Worm (Caenorhabditis elegans): ENCODE measurements around the gene Y66A7A.4.

DNA sequence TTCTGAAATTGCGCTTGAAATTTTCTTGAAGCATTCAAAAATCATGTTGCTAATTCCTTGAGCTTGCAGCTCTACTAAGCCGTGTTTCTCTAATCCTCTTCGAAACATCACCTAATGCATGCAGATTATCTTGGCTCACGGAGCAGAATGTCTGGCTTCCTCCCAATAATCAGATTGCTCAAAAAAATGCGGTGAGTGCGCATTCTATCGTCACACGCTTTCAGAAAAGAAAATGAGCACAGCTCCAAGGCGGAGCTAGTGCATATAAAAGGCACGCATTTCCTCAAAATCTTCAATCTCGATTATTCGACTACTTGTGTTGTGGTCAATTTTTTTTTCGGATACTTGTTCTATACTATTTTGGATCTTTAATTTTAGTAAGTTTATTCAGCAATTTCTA, 28.9 kb downstream of the Y66A7A.4 start:
- TF ChIP-seq T23F11.4 (GFP tag; optimal IDR thresholded peaks at IDR 0.05) (no peak), rnt-1 (tag; optimal IDR thresholded peaks at IDR 0.05) (no peak), hlh-6 (tag; optimal IDR thresholded peaks at IDR 0.05) (no peak), ceh-19 (GFP tag; optimal IDR thresholded peaks at IDR 0.05) (no peak), unc-86 (tag; optimal IDR thresholded peaks at IDR 0.05) (no peak), K02D7.2 (tag; optimal IDR thresholded peaks at IDR 0.05) (no peak), unc-3 (GFP tag; conservative IDR thresholded peaks at IDR 0.05) (no peak), unc-3 (tag; optimal IDR thresholded peaks at IDR 0.05) (no peak)

Measured in whole organism, late embryonic.